Worm (Caenorhabditis elegans) whole organism, late embryonic: ENCODE measurements around the gene asp-3.

Source experiments
- C08G9.2 ChIP-seq: sonication (generic microtip); optimal IDR thresholded peaks from 2 replicates; lab custom pipeline; 2016; ENCODE audit warnings: mild to moderate bottlenecking, missing genetic modification characterization, moderate library complexity, missing compliant biosample characterization
- K02D7.2 ChIP-seq: sonication (generic microtip); optimal IDR thresholded peaks from 2 replicates; lab custom pipeline; 2017; ENCODE audit warnings: mild to moderate bottlenecking, missing genetic modification characterization, missing compliant biosample characterization
- T23F11.4 ChIP-seq: fragments of 200-800 bp; sonication (Bioruptor generic); optimal IDR thresholded peaks from 2 replicates; lab custom pipeline; 2018; ENCODE audit warnings: mild to moderate bottlenecking, missing genetic modification characterization, missing compliant biosample characterization
- Y22D7AL.16 ChIP-seq: sonication (generic microtip); optimal IDR thresholded peaks from 2 replicates; lab custom pipeline; 2016; ENCODE audit warnings: missing genetic modification characterization, missing compliant biosample characterization
- ceh-14 ChIP-seq: sonication (generic microtip); optimal IDR thresholded peaks from 2 replicates; lab custom pipeline; 2016; ENCODE audit warnings: missing genotype, missing genetic modification characterization, missing compliant biosample characterization
- ceh-19 ChIP-seq: fragments of 200-800 bp; sonication (Bioruptor generic); optimal IDR thresholded peaks from 2 replicates; lab custom pipeline; 2018; ENCODE audit warnings: mild to moderate bottlenecking, missing genetic modification characterization, missing compliant biosample characterization
- ceh-2 ChIP-seq: sonication (generic microtip); optimal IDR thresholded peaks from 2 replicates; lab custom pipeline; 2016; ENCODE audit warnings: missing genotype, missing genetic modification characterization, missing compliant biosample characterization
- ceh-22 ChIP-seq: sonication (generic microtip); optimal IDR thresholded peaks from 2 replicates; lab custom pipeline; 2017; ENCODE audit warnings: missing biosample characterization, missing genetic modification characterization
- ceh-31 ChIP-seq: sonication (generic microtip); optimal IDR thresholded peaks from 2 replicates; lab custom pipeline; 2016; ENCODE audit warnings: missing genetic modification characterization, missing compliant biosample characterization
- ceh-34 ChIP-seq: sonication (generic microtip); optimal IDR thresholded peaks from 2 replicates; lab custom pipeline; 2016; ENCODE audit warnings: mild to moderate bottlenecking, missing genetic modification characterization, missing compliant biosample characterization
- ceh-48 ChIP-seq: sonication (generic microtip); optimal IDR thresholded peaks from 2 replicates; lab custom pipeline; 2016; ENCODE audit warnings: missing genetic modification characterization, inconsistent platforms, missing compliant biosample characterization
- ceh-9 ChIP-seq: sonication (generic microtip); optimal IDR thresholded peaks from 2 replicates; lab custom pipeline; 2016; ENCODE audit warnings: mild to moderate bottlenecking, missing genetic modification characterization, inconsistent platforms, missing compliant biosample characterization
- che-1 ChIP-seq: sonication (generic microtip); optimal IDR thresholded peaks from 2 replicates; lab custom pipeline; 2016; ENCODE audit warnings: mild to moderate bottlenecking, missing genetic modification characterization, missing compliant biosample characterization
- dve-1 ChIP-seq: sonication (generic microtip); optimal IDR thresholded peaks from 2 replicates; lab custom pipeline; 2017; ENCODE audit warnings: antibody characterized with exemption, mild to moderate bottlenecking, missing genetic modification characterization, missing compliant biosample characterization
- elt-2 ChIP-seq: sonication (generic microtip); optimal IDR thresholded peaks from 2 replicates; lab custom pipeline; 2016; ENCODE audit warnings: missing genetic modification reagents, missing genetic modification characterization, missing compliant biosample characterization
- ets-4 ChIP-seq: sonication (generic microtip); optimal IDR thresholded peaks from 2 replicates; lab custom pipeline; 2016; ENCODE audit warnings: missing genetic modification characterization, missing compliant biosample characterization
- fax-1 ChIP-seq: sonication (generic microtip); optimal IDR thresholded peaks from 2 replicates; lab custom pipeline; 2016; ENCODE audit warnings: missing genotype, missing genetic modification characterization, missing compliant biosample characterization
- gmeb-2 ChIP-seq: sonication (generic microtip); optimal IDR thresholded peaks from 2 replicates; lab custom pipeline; 2016; ENCODE audit warnings: missing genetic modification characterization, inconsistent platforms, missing compliant biosample characterization
- hlh-15 ChIP-seq: sonication (generic microtip); optimal IDR thresholded peaks from 2 replicates; lab custom pipeline; 2016; ENCODE audit warnings: missing genetic modification characterization, missing compliant biosample characterization
- hlh-30 ChIP-seq: sonication (generic microtip); optimal IDR thresholded peaks from 2 replicates; lab custom pipeline; 2017; ENCODE audit warnings: antibody characterized with exemption, missing genetic modification characterization, missing compliant biosample characterization; ENCODE audit not compliant: insufficient read depth
- hlh-6 ChIP-seq: sonication (generic microtip); optimal IDR thresholded peaks from 2 replicates; lab custom pipeline; 2016; ENCODE audit warnings: missing genotype, missing genetic modification characterization, missing compliant biosample characterization
- hlh-8 ChIP-seq: sonication (generic microtip); optimal IDR thresholded peaks from 2 replicates; lab custom pipeline; 2016; ENCODE audit warnings: missing genotype, missing genetic modification characterization, missing compliant biosample characterization
- mec-3 ChIP-seq: sonication (generic microtip); optimal IDR thresholded peaks from 2 replicates; lab custom pipeline; 2016; ENCODE audit warnings: borderline replicate concordance, missing genetic modification characterization, missing compliant biosample characterization
- nfya-1 ChIP-seq: sonication (generic microtip); optimal IDR thresholded peaks from 2 replicates; lab custom pipeline; 2017; ENCODE audit warnings: missing genetic modification characterization, mild to moderate bottlenecking, missing compliant biosample characterization, antibody characterized with exemption, moderate library complexity
- nhr-11 ChIP-seq: fragments of 150-350 bp; optimal IDR thresholded peaks from 2 replicates; lab custom pipeline; 2014; ENCODE audit warnings: missing biosample characterization, missing genetic modification characterization
- pag-3 ChIP-seq: sonication (generic microtip); optimal IDR thresholded peaks from 2 replicates; lab custom pipeline; 2016; ENCODE audit warnings: missing compliant biosample characterization, missing genetic modification characterization, borderline replicate concordance
- pat-9 ChIP-seq: fragments of 200-800 bp; sonication (Bioruptor generic); optimal IDR thresholded peaks from 2 replicates; lab custom pipeline; 2018; ENCODE audit warnings: mild to moderate bottlenecking, missing genetic modification characterization, moderate library complexity, missing compliant biosample characterization
- pax-1 ChIP-seq: fragments of 150-350 bp; optimal IDR thresholded peaks from 2 replicates; lab custom pipeline; 2014; ENCODE audit warnings: missing biosample characterization, missing genetic modification characterization
- pqm-1 ChIP-seq: sonication (generic microtip); optimal IDR thresholded peaks from 2 replicates; lab custom pipeline; 2016; ENCODE audit warnings: missing genetic modification characterization, missing compliant biosample characterization
- pros-1 ChIP-seq: fragments of 150-350 bp; optimal IDR thresholded peaks from 2 replicates; lab custom pipeline; 2014; ENCODE audit warnings: missing biosample characterization, missing genetic modification reagents, missing genetic modification characterization
- ref-2 ChIP-seq: sonication (generic microtip); optimal IDR thresholded peaks from 2 replicates; lab custom pipeline; 2016; ENCODE audit warnings: missing genetic modification characterization, missing compliant biosample characterization
- rnt-1 ChIP-seq: sonication (generic microtip); optimal IDR thresholded peaks from 2 replicates; lab custom pipeline; 2016; ENCODE audit warnings: missing genetic modification characterization, missing compliant biosample characterization
- sdc-2 ChIP-seq: sonication (generic microtip); optimal IDR thresholded peaks from 2 replicates; lab custom pipeline; 2016; ENCODE audit warnings: missing genotype, missing genetic modification characterization, missing compliant biosample characterization
- sox-2 ChIP-seq: fragments of 200-800 bp; sonication (Bioruptor generic); IDR thresholded peaks from 2 replicates; pipeline ENCODE4 v1.3.6; 2022; ENCODE audit warnings: missing genetic modification reagents, missing genetic modification characterization, missing compliant biosample characterization
- tbx-2 ChIP-seq: sonication (generic microtip); optimal IDR thresholded peaks from 2 replicates; lab custom pipeline; 2016; ENCODE audit warnings: missing genetic modification characterization, missing compliant biosample characterization
- unc-42 ChIP-seq: sonication (generic microtip); optimal IDR thresholded peaks from 2 replicates; lab custom pipeline; 2016; ENCODE audit warnings: missing genotype, missing genetic modification characterization, missing compliant biosample characterization
- zip-5 ChIP-seq: sonication (generic microtip); optimal IDR thresholded peaks from 2 replicates; lab custom pipeline; 2016; ENCODE audit warnings: missing genetic modification characterization, missing compliant biosample characterization
- ztf-16 ChIP-seq: sonication (generic microtip); optimal IDR thresholded peaks from 2 replicates; lab custom pipeline; 2017; ENCODE audit warnings: missing genetic modification characterization, missing compliant biosample characterization

Gene asp-3

DNA sequence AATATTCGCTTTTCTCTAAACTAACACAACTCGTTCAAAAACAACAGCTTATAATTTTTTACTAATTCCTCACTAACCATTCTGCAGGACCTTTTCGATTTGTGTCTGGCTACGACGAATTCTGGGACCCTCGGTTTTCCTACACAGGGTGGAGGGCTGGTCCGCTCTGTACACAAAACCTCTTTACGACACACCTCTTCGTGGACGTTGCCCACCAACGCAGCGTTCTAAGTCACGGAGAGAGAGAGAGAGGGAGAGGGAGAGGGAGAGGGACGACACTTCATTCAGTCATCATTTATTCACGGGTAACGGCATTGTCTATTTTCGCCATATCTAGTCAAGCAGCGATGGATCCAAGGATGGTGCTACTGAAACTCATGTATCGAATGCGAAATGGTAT, 15.6 kb downstream of the asp-3 start, which contains the start of gene atg-2:
Gene atg-2 (plus strand): TSS at position 301 of the 400 bp plus-strand sequence.
- TF ChIP-seq nfya-1 (tag; lab: Kevin White, UChicago) (peak; percentile 15), pat-9 (no peak), ceh-31 (tag; lab: Kevin White, UChicago) (peak; percentile 29), sdc-2 (tag; lab: Kevin White, UChicago) (peak; percentile 37)
- TF ChIP-seq, all 69 proteins: peak for 3

DNA sequence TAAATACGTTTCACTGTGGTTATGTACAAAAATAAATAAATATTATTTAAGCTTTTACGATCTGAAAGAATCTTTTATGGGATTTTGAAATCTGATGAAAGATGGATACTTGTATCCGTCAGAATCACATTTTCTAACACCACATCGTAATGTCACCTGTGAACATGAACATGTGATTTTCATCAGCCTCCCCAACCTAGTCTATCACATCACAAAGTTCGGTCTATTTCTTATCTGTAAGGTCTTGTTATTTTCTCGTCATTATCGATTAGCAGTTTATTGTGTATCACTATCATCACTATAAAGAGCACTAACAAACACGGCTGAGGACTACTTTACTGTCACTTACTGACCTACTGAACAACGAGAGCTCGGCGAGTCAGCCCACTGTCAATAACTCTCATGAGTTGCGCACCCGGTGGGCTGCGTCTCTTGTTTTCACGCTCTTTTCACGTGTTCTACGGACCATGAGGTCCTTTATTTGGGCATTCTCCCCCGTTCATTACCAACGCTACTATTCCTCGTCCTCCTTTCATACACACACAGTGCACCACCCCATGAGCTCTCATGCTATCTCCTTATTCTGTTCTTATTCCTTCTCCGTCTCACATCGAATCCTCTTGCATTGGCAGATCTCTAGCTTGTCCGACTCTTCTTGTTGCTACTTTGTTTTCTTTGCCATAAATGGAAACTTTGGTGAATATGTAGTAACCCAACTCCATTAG, 16.4 kb downstream of the asp-3 start:
- TF ChIP-seq elt-2: peak; percentile 58
- peak; percentile 73 for TF ChIP-seq hlh-30 (tag; lab: Kevin White, UChicago)
- TF ChIP-seq hlh-6: peak; percentile 56
- peak; percentile 38 for TF ChIP-seq unc-42 (tag; lab: Kevin White, UChicago)
- no peak for TF ChIP-seq pax-1 (tag; lab: Kevin White, UChicago)
- TF ChIP-seq pros-1 (tag; lab: Kevin White, UChicago): no peak
- TF ChIP-seq tbx-2: peak; percentile 41
- peak; percentile 20; the same call in 1 of the 2 replicates for TF ChIP-seq sox-2 (GFP tag; lab: Robert Waterston, UW)
- peak; percentile 76 for TF ChIP-seq ceh-31 (tag; lab: Kevin White, UChicago)
- TF ChIP-seq ceh-34 (tag; lab: Kevin White, UChicago): no peak
- TF ChIP-seq sdc-2 (tag; lab: Kevin White, UChicago): peak; percentile 60
- TF ChIP-seq nfya-1 (tag; lab: Kevin White, UChicago): peak; percentile 46
- TF ChIP-seq ref-2 (tag; lab: Kevin White, UChicago): peak; percentile 53

DNA sequence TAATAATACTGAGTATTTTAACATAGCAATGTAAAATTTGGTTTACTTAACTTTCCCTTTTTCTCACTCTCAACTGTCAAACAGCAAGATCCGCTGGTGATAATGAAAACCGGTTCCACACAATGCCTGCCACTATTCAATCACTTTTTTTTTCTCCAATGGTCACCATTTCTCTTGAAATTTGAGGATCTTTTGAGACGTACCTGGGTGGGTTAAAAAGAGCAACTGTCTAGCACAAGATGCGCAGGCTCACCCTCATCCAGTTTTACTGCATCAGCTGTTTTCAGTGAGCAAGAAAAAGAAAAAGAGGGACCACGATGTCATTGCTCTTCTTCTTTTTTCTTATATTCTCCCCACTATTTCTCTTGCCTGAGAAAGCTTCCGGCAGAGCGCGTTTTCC, 17.4 kb downstream of the asp-3 start:
- no peak for TF ChIP-seq dve-1 (tag; lab: Kevin White, UChicago)
- TF ChIP-seq C08G9.2 (tag; lab: Kevin White, UChicago): no peak
- TF ChIP-seq pag-3 (tag; lab: Kevin White, UChicago): no peak
- no peak for TF ChIP-seq hlh-8 (tag; lab: Kevin White, UChicago)
- no peak for TF ChIP-seq ztf-16 (tag; lab: Kevin White, UChicago)
- no peak for TF ChIP-seq rnt-1
- no peak for TF ChIP-seq che-1 (tag; lab: Kevin White, UChicago)
- TF ChIP-seq hlh-6: no peak
- no peak for TF ChIP-seq fax-1 (tag; lab: Kevin White, UChicago)
- no peak for TF ChIP-seq ceh-2
- TF ChIP-seq ceh-48 (tag; lab: Kevin White, UChicago): no peak
- TF ChIP-seq nfya-1 (tag; lab: Kevin White, UChicago): no peak
- no peak for TF ChIP-seq Y22D7AL.16 (tag; lab: Kevin White, UChicago)

DNA sequence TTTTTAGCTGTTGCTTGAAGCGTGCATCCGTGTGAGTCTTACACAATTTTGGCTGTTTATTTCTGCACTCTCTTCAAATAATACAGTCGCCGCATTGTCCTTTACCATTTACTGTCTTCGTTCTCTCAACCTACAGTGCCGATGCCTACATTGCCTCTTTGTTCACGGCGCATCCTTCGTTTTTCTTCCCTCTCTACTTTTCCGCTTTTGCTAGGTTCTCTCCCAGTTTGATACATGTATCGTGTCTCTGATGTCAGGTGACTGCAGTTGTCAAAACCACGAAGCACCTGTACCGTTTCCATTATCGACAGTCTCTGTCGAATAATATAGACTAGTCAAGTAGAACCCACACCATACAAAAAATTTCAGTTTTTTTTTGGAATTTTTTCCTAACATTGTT, 17.8 kb downstream of the asp-3 start:
- TF ChIP-seq hlh-30 (tag; lab: Kevin White, UChicago): no peak
- peak; percentile 3 for TF ChIP-seq mec-3

DNA sequence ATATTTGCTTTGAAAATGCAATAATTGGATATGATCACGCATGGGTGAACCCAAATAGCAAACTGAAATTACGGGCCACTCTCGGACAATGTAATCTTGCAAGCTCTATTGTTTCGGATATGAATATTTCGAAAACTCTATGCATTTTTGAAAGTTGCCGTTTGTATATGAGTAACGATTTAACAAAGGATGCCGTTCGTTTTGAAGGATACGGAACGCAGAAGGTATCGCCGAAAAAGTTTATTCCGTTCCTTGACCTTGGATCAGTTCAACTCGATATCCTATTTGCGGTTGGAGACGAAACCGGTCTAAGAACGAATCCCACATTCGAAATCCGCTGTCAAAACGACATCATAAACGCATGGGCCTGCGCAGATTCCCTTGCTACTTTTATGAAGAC, 22.2 kb downstream of the asp-3 start:
- TF ChIP-seq ceh-31 (tag; lab: Kevin White, UChicago) (peak; percentile 38), ceh-22 (tag; lab: Kevin White, UChicago) (no peak)

DNA sequence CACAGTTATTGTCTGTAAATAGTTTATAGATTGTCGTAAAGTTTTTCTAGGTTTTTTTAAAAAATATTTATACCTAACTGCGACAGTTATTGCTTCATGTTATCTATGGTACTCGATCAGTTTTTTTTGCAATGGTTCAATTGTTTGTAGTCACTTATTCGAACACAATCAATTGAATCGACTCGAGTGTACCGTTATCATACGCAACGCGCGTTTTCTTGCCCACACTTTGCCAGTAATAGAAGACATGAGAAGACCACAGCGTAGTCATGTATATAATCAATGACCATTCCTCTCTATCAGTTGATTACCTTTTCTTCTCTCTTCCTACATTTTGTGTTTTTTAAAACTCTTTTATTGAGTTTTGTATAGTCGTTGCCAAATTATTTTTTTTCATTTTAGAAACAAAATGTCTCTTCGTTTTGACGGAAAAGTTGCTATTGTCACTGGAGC, 27.2 kb downstream of the asp-3 start, which contains the start of gene dhs-28:
Gene dhs-28 (plus strand): TSS at position 403 of the 453 bp plus-strand sequence.
- peak; percentile 56 for TF ChIP-seq elt-2
- no peak for TF ChIP-seq ceh-48 (tag; lab: Kevin White, UChicago)

DNA sequence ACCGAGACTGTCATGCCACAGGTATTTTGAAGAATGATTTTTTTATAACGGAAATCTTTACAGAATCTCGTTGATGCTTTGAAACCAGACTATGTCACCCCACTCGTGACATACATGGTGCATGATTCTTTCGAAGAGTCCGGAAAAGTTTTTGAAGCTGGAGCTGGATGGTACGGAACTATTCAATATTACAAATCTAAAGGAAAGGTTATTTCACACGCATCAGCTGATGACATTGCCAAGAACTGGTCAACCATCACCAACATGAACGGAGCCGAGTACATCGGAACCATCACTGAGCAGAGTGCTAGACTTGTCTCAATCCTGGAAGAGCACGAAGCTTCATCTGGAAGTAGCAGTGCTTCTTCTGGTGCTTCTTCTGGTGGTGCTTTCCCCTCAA, 28.3 kb downstream of the asp-3 start:
- TF ChIP-seq ztf-16 (tag; lab: Kevin White, UChicago) (no peak), hlh-15 (no peak), rnt-1 (no peak), pqm-1 (tag; lab: Kevin White, UChicago) (no peak), zip-5 (tag; lab: Kevin White, UChicago) (no peak), pat-9 (no peak), K02D7.2 (tag; lab: Kevin White, UChicago) (no peak), dve-1 (tag; lab: Kevin White, UChicago) (no peak), ceh-9 (tag; lab: Kevin White, UChicago) (no peak), ceh-14 (tag; lab: Kevin White, UChicago) (no peak), ceh-34 (tag; lab: Kevin White, UChicago) (no peak), pag-3 (tag; lab: Kevin White, UChicago) (no peak), hlh-30 (tag; lab: Kevin White, UChicago) (no peak), ets-4 (tag; lab: Kevin White, UChicago) (no peak), nhr-11 (tag; lab: Kevin White, UChicago) (no peak), gmeb-2 (tag; lab: Kevin White, UChicago) (no peak), ceh-19 (no peak), T23F11.4 (no peak)
